Worm (Caenorhabditis elegans): Measurements from ENCODE around the gene dpy-11.

DNA sequence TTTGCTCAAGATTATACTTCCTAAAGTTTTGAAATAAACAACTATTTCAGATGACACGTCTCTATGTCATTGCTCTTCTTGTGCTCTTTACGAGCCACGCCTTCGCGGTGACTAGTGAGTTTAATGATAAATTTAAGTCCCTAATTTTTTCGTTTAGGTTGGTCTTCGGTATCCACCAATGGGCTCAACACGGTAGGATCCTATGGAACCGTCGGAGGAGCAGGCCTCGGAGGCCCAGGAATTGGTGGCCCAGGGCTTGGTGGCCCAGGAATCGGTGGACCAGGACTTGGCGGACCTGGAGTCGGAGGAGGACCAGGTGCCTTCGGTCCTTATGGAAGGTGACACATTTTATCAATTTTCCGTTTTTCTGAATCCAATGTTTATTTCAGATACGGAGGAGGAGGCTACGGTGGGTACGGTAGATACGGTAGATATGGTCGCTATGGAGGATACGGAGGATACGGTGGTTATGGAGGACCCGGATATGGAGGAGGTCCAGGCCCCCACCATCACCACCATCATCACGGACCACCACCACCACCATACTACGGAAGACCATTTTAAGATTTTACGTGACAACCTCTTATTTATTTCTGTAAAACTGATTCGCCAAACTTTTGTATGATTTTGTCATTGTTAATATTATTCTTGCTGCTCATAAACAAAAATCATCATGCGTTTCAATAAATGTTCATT lies 5.5 kb upstream of the dpy-11 start, which contains the start of the genes F46E10.2 and F46E10.18:
- TF ChIP-seq ama-1 (optimal IDR thresholded peaks at IDR 0.05) (no peak), F13C5.2 (tag; optimal IDR thresholded peaks at IDR 0.05) (no peak), B0310.2 (tag; optimal IDR thresholded peaks at IDR 0.05) (no peak), aly-1 (tag; optimal IDR thresholded peaks at IDR 0.05) (no peak), sea-1 (GFP tag; conservative IDR thresholded peaks at IDR 0.05) (no peak), hnd-1 (tag; optimal IDR thresholded peaks at IDR 0.05) (no peak), tbx-11 (GFP tag; IDR thresholded peaks at IDR 0.05) (no peak)
